Worm (Caenorhabditis elegans) whole organism, mixed stage, embryonic: ENCODE data around the gene egl-6.

Experiments
- M03D4.4 ChIP-seq: sonication (generic microtip); optimal IDR thresholded peaks from 2 replicates; lab custom pipeline; 2017; ENCODE audit warnings: mild to moderate bottlenecking, missing genetic modification characterization, missing compliant biosample characterization
- bed-3 ChIP-seq: fragments of 200-800 bp; sonication (Bioruptor generic); optimal IDR thresholded peaks from 3 replicates; lab custom pipeline; 2018; ENCODE audit warnings: mild to moderate bottlenecking, missing genetic modification characterization, moderate library complexity, missing compliant biosample characterization
- blmp-1 ChIP-seq: fragments of 150-350 bp; optimal IDR thresholded peaks from 2 replicates; lab custom pipeline; 2014; ENCODE audit warnings: missing biosample characterization, missing genetic modification characterization
- ceh-39 ChIP-seq: fragments of 150-350 bp; optimal IDR thresholded peaks from 2 replicates; lab custom pipeline; 2014; ENCODE audit warnings: missing biosample characterization, missing genetic modification characterization
- ceh-83 ChIP-seq: fragments of 200-800 bp; sonication (Bioruptor generic); optimal IDR thresholded peaks from 2 replicates; lab custom pipeline; 2018; ENCODE audit warnings: mild to moderate bottlenecking, missing genetic modification characterization, missing compliant biosample characterization
- ces-1 ChIP-seq: fragments of 150-350 bp; optimal IDR thresholded peaks from 2 replicates; lab custom pipeline; 2014; ENCODE audit warnings: missing biosample characterization, missing genetic modification reagents, missing genetic modification characterization
- cnd-1 ChIP-seq: fragments of 200-800 bp; sonication (Bioruptor generic); optimal IDR thresholded peaks from 2 replicates; lab custom pipeline; 2018; ENCODE audit warnings: mild to moderate bottlenecking, missing genetic modification characterization, missing compliant biosample characterization
- elt-1 ChIP-seq: sonication (generic microtip); optimal IDR thresholded peaks from 2 replicates; lab custom pipeline; 2017; ENCODE audit warnings: missing genetic modification characterization, mild to moderate bottlenecking, missing compliant biosample characterization, antibody characterized with exemption, moderate library complexity, borderline replicate concordance; ENCODE audit not compliant: insufficient read depth
- flh-1 ChIP-seq: fragments of 200-800 bp; sonication (Bioruptor generic); optimal IDR thresholded peaks from 2 replicates; lab custom pipeline; 2018; ENCODE audit warnings: mild to moderate bottlenecking, missing genetic modification characterization, moderate library complexity, missing compliant biosample characterization
- ham-2 ChIP-seq: fragments of 200-800 bp; sonication (Bioruptor generic); optimal IDR thresholded peaks from 2 replicates; lab custom pipeline; 2018; ENCODE audit warnings: mild to moderate bottlenecking, missing genetic modification characterization, missing compliant biosample characterization
- hlh-1 ChIP-seq: fragments of 150-350 bp; optimal IDR thresholded peaks from 2 replicates; lab custom pipeline; 2014; ENCODE audit warnings: missing biosample characterization, missing genetic modification reagents, missing genetic modification characterization
- lin-13 ChIP-seq: fragments of 150-350 bp; optimal IDR thresholded peaks from 2 replicates; lab custom pipeline; 2014; ENCODE audit warnings: missing biosample characterization, missing genetic modification characterization
- lin-32 ChIP-seq: fragments of 200-800 bp; sonication (Bioruptor generic); optimal IDR thresholded peaks from 2 replicates; lab custom pipeline; 2018; ENCODE audit warnings: mild to moderate bottlenecking, missing genetic modification characterization, missing compliant biosample characterization
- lsy-2 ChIP-seq: fragments of 150-350 bp; optimal IDR thresholded peaks from 2 replicates; lab custom pipeline; 2014; ENCODE audit warnings: missing biosample characterization, missing genetic modification characterization
- mab-5 ChIP-seq: fragments of 150-350 bp; optimal IDR thresholded peaks from 2 replicates; lab custom pipeline; 2014; ENCODE audit warnings: missing biosample characterization, missing genetic modification characterization
- mep-1 ChIP-seq: fragments of 150-350 bp; optimal IDR thresholded peaks from 2 replicates; lab custom pipeline; 2017; ENCODE audit warnings: missing biosample characterization, missing genetic modification reagents, missing genetic modification characterization, inconsistent platforms
- mls-2 ChIP-seq: sonication (generic microtip); optimal IDR thresholded peaks from 2 replicates; lab custom pipeline; 2016; ENCODE audit warnings: mild to moderate bottlenecking, missing genetic modification characterization, moderate library complexity, missing compliant biosample characterization
- nhr-12 ChIP-seq: fragments of 150-350 bp; optimal IDR thresholded peaks from 2 replicates; lab custom pipeline; 2014; ENCODE audit warnings: missing biosample characterization, missing genetic modification characterization
- nhr-2 ChIP-seq: fragments of 150-350 bp; optimal IDR thresholded peaks from 2 replicates; lab custom pipeline; 2014; ENCODE audit warnings: missing biosample characterization, missing genetic modification characterization
- nhr-237 ChIP-seq: fragments of 150-350 bp; optimal IDR thresholded peaks from 2 replicates; lab custom pipeline; 2014; ENCODE audit warnings: missing biosample characterization, missing genetic modification characterization
- nhr-28 ChIP-seq: fragments of 150-350 bp; optimal IDR thresholded peaks from 2 replicates; lab custom pipeline; 2014; ENCODE audit warnings: missing biosample characterization, missing genetic modification characterization
- nhr-76 ChIP-seq: sonication (generic microtip); optimal IDR thresholded peaks from 2 replicates; lab custom pipeline; 2017; ENCODE audit warnings: missing biosample characterization, missing genetic modification characterization
- pha-4 ChIP-seq: fragments of 150-350 bp; optimal IDR thresholded peaks from 2 replicates; lab custom pipeline; 2018; ENCODE audit warnings: missing biosample characterization, missing genetic modification reagents, missing genetic modification characterization
- sem-2 ChIP-seq: fragments of 200-800 bp; sonication (Bioruptor generic); optimal IDR thresholded peaks from 2 replicates; lab custom pipeline; 2018; ENCODE audit warnings: mild to moderate bottlenecking, missing genetic modification characterization, missing compliant biosample characterization
- snpc-4 ChIP-seq: fragments of 150-350 bp; optimal IDR thresholded peaks from 2 replicates; lab custom pipeline; 2014; ENCODE audit warnings: missing biosample characterization, missing genetic modification characterization
- sptf-1 ChIP-seq: sonication (generic microtip); optimal IDR thresholded peaks from 2 replicates; lab custom pipeline; 2017; ENCODE audit warnings: mild to moderate bottlenecking, missing genetic modification characterization, moderate library complexity, missing compliant biosample characterization
- tbx-8 ChIP-seq: fragments of 200-800 bp; sonication (Bioruptor generic); optimal IDR thresholded peaks from 2 replicates; lab custom pipeline; 2018; ENCODE audit warnings: mild to moderate bottlenecking, missing genetic modification characterization, moderate library complexity, missing compliant biosample characterization
- unc-120 ChIP-seq: sonication (generic microtip); optimal IDR thresholded peaks from 2 replicates; lab custom pipeline; 2017; ENCODE audit warnings: missing genetic modification characterization, missing compliant biosample characterization; ENCODE audit not compliant: poor library complexity, severe bottlenecking
- unc-39 ChIP-seq: fragments of 150-350 bp; optimal IDR thresholded peaks from 2 replicates; lab custom pipeline; 2014; ENCODE audit warnings: missing biosample characterization, missing genetic modification characterization
- unc-62 ChIP-seq: fragments of 150-350 bp; optimal IDR thresholded peaks from 2 replicates; lab custom pipeline; 2014; ENCODE audit warnings: missing biosample characterization, missing genetic modification reagents, missing genetic modification characterization
- zip-8 ChIP-seq: fragments of 150-350 bp; optimal IDR thresholded peaks from 2 replicates; lab custom pipeline; 2014; ENCODE audit warnings: missing biosample characterization, missing genetic modification characterization
- ztf-11 ChIP-seq: fragments of 150-350 bp; optimal IDR thresholded peaks from 2 replicates; lab custom pipeline; 2014; ENCODE audit warnings: missing biosample characterization, missing genetic modification characterization

egl-6 gene

ce11 chrX:5944488-5944887 lies 13.6 kb downstream of the egl-6 start, which contains the start of gene acs-17:
acs-17 (minus strand) TSS chrX:5944510.
- TF ChIP-seq nhr-2 (tag; lab: Kevin White, UChicago) (no peak), snpc-4 (no peak), blmp-1 (no peak), bed-3 (GFP tag; lab: Kevin White, UChicago) (no peak), ceh-39 (no peak), nhr-28 (tag; lab: Kevin White, UChicago) (no peak), mep-1 (tag; lab: Kevin White, UChicago) (no peak), sptf-1 (tag; lab: Kevin White, UChicago) (no peak), nhr-237 (no peak), mls-2 (no peak), ham-2 (no peak), unc-62 (no peak), nhr-76 (tag; lab: Kevin White, UChicago) (no peak), tbx-8 (no peak), unc-120 (tag; lab: Kevin White, UChicago) (no peak), zip-8 (tag; lab: Kevin White, UChicago) (no peak)
- TF ChIP-seq, all 35 proteins: peak for 0

ce11 chrX:5948769-5949168 lies 17.8 kb downstream of the egl-6 start, which contains the start of gene mig-23:
mig-23 (minus strand) TSS chrX:5948869.
- TF ChIP-seq ceh-83 (GFP tag; lab: Kevin White, UChicago) (no peak), ham-2 (no peak), zip-8 (tag; lab: Kevin White, UChicago) (no peak), elt-1 (no peak), lin-32 (GFP tag; lab: Kevin White, UChicago) (no peak), cnd-1 (tag; lab: Kevin White, UChicago) (no peak), mab-5 (tag; lab: Kevin White, UChicago) (no peak), hlh-1 (tag; lab: Kevin White, UChicago) (no peak), sem-2 (GFP tag; lab: Kevin White, UChicago) (no peak), ztf-11 (tag; lab: Kevin White, UChicago) (no peak), unc-39 (tag; lab: Kevin White, UChicago) (no peak), snpc-4 (no peak), M03D4.4 (tag; lab: Kevin White, UChicago) (no peak), mep-1 (tag; lab: Kevin White, UChicago) (no peak), nhr-237 (no peak)

- TF ChIP-seq lin-32 (GFP tag; lab: Kevin White, UChicago) = no peak
- peak; percentile 80 for TF ChIP-seq pha-4 (tag; lab: Kevin White, UChicago)
- peak; percentile 93 for TF ChIP-seq mep-1 (tag; lab: Kevin White, UChicago)
- TF ChIP-seq nhr-12 = no peak
- TF ChIP-seq hlh-1 (tag; lab: Kevin White, UChicago) = peak; percentile 60
- TF ChIP-seq unc-39 (tag; lab: Kevin White, UChicago) = no peak
- peak; percentile 43 for TF ChIP-seq nhr-237
- peak; percentile 56 for TF ChIP-seq lin-13
- no peak for TF ChIP-seq M03D4.4 (tag; lab: Kevin White, UChicago)
- TF ChIP-seq unc-120 (tag; lab: Kevin White, UChicago) = peak; percentile 50
- peak; percentile 15 for TF ChIP-seq mls-2
- TF ChIP-seq ces-1 (GFP tag; lab: Kevin White, UChicago) = peak; percentile 48
- no peak for TF ChIP-seq nhr-2 (tag; lab: Kevin White, UChicago)
- peak; percentile 71 for TF ChIP-seq lsy-2 (tag; lab: Kevin White, UChicago)
- no peak for TF ChIP-seq blmp-1
Observed at ce11 chrX:5953174-5953573, 22.3 kb downstream of the egl-6 start, which contains the start of the genes R07E4.5 and R07E4.3. R07E4.5 (minus strand) TSS chrX:5953174. R07E4.3 (plus strand) TSS chrX:5953458.

DNA sequence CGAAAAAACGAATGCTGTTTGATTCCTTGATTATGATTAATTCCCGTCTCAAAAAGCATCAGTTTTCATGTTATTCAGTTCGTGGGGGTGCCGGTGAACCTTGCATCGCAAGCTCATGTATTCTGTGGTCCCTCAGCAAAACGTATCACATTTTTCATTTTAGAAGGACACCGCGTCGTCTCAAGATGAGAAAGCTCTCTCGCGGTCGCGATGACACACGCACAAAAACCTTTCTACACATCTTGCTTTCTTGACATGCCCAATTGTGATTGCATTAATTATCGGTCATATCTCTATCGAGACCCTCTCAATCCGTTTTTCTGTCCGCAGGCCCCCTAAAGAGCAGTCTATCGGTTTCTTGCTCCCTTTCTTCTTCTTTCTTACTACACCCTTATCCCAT lies 25.2 kb downstream of the egl-6 start:
- TF ChIP-seq ces-1 (GFP tag; lab: Kevin White, UChicago) (peak; percentile 39), hlh-1 (tag; lab: Kevin White, UChicago) (no peak), nhr-2 (tag; lab: Kevin White, UChicago) (no peak), nhr-237 (no peak), flh-1 (GFP tag; lab: Kevin White, UChicago) (no peak), nhr-28 (tag; lab: Kevin White, UChicago) (no peak), unc-120 (tag; lab: Kevin White, UChicago) (no peak), bed-3 (GFP tag; lab: Kevin White, UChicago) (no peak)
